Fruit fly (Drosophila melanogaster) whole organism, embryonic: Measurements from ENCODE around the gene SkpC.
A peak's percentile ranks its signal among the peaks of the same experiment; 100 is the strongest.

Source experiments
- Atf-2 ChIP-seq: fragments of 200-800 bp; sonication (Bioruptor generic); optimal IDR thresholded peaks from 2 replicates; lab custom pipeline; 2016; ENCODE audit warnings: missing biosample characterization, missing genetic modification characterization
- CG10267 ChIP-seq: fragments of 200-800 bp; sonication (Bioruptor generic); optimal IDR thresholded peaks from 2 replicates; lab custom pipeline; 2018; ENCODE audit warnings: missing biosample characterization, mild to moderate bottlenecking, missing genetic modification characterization, moderate library complexity
- CG10431 ChIP-seq: fragments of 200-800 bp; sonication (Bioruptor generic); optimal IDR thresholded peaks from 3 replicates; lab custom pipeline; 2018; ENCODE audit warnings: missing biosample characterization, mild to moderate bottlenecking, missing genetic modification characterization
- CG10462 ChIP-seq: fragments of 200-800 bp; sonication (Bioruptor generic); optimal IDR thresholded peaks from 2 replicates; lab custom pipeline; 2016; ENCODE audit warnings: missing biosample characterization, missing genetic modification characterization
- CG12104 ChIP-seq: fragments of 200-800 bp; sonication (Bioruptor generic); optimal IDR thresholded peaks from 3 replicates; lab custom pipeline; 2016; ENCODE audit warnings: missing biosample characterization, missing genetic modification characterization
- CG12391 ChIP-seq: fragments of 200-800 bp; sonication (Bioruptor generic); optimal IDR thresholded peaks from 3 replicates; lab custom pipeline; 2018; ENCODE audit warnings: missing biosample characterization, mild to moderate bottlenecking, missing genetic modification characterization, moderate library complexity
- CG14441 ChIP-seq: fragments of 200-800 bp; sonication (Bioruptor generic); IDR thresholded peaks from 2 replicates; pipeline ENCODE4 v1.3.6; 2022; ENCODE audit warnings: missing biosample characterization, missing genetic modification characterization
- CG2712 ChIP-seq: fragments of 200-800 bp; optimal IDR thresholded peaks from 3 replicates; lab custom pipeline; 2019; ENCODE audit warnings: missing biosample characterization, mild to moderate bottlenecking, missing genetic modification characterization, moderate library complexity
- CG30403 ChIP-seq: fragments of 200-800 bp; sonication (Bioruptor generic); optimal IDR thresholded peaks from 3 replicates; lab custom pipeline; 2016; ENCODE audit warnings: missing biosample characterization, missing genetic modification characterization
- CG31365 ChIP-seq: fragments of 200-800 bp; sonication (Bioruptor generic); optimal IDR thresholded peaks from 2 replicates; lab custom pipeline; 2018; ENCODE audit warnings: missing biosample characterization, mild to moderate bottlenecking, missing genetic modification characterization
- CG31441 ChIP-seq: fragments of 200-800 bp; sonication (Bioruptor generic); IDR thresholded peaks from 2 replicates; pipeline ENCODE4 v1.3.6; 2022; ENCODE audit warnings: missing biosample characterization, missing genetic modification characterization
- CG3163 ChIP-seq: fragments of 200-800 bp; sonication (Bioruptor generic); optimal IDR thresholded peaks from 3 replicates; lab custom pipeline; 2016; ENCODE audit warnings: missing biosample characterization, missing genetic modification characterization
- CG4617 ChIP-seq: fragments of 200-800 bp; sonication (Bioruptor generic); optimal IDR thresholded peaks from 3 replicates; lab custom pipeline; 2016; ENCODE audit warnings: missing biosample characterization, missing genetic modification characterization, borderline replicate concordance
- CG5245 ChIP-seq: fragments of 200-800 bp; sonication (Bioruptor generic); optimal IDR thresholded peaks from 3 replicates; lab custom pipeline; 2016; ENCODE audit warnings: missing biosample characterization, missing genetic modification characterization
- CG7786 ChIP-seq: fragments of 200-800 bp; sonication (Bioruptor generic); optimal IDR thresholded peaks from 2 replicates; lab custom pipeline; 2016; ENCODE audit warnings: missing biosample characterization, missing genetic modification characterization
- CG8290 ChIP-seq, 3 experiments: fragments of 200-800 bp; sonication (Bioruptor generic); optimal IDR thresholded peaks; 2 replicates each; lab custom pipeline; 2016 to 2019; ENCODE audit warnings: missing biosample characterization in 3 of 3, missing genetic modification characterization in 3 of 3, mild to moderate bottlenecking in 2 of 3, moderate library complexity in 1 of 3
- CrebB ChIP-seq: fragments of 200-800 bp; sonication (Bioruptor generic); optimal IDR thresholded peaks from 3 replicates; lab custom pipeline; 2018; ENCODE audit warnings: missing biosample characterization, mild to moderate bottlenecking, missing genetic modification characterization
- Dbx ChIP-seq: fragments of 200-800 bp; sonication (Bioruptor generic); IDR thresholded peaks from 3 replicates; pipeline ENCODE4 v1.3.6; 2022; ENCODE audit warnings: missing biosample characterization, missing genetic modification characterization
- Dfd ChIP-seq, 2 experiments: fragments of >200 bp; optimal IDR thresholded peaks; 2 replicates each; lab custom pipeline; 2017; ENCODE audit warnings: missing biosample characterization in 2 of 2, missing genetic modification characterization in 2 of 2
- Doc3 ChIP-seq: fragments of 200-800 bp; sonication (Bioruptor generic); IDR thresholded peaks from 3 replicates; pipeline ENCODE4 v1.3.6; 2022; ENCODE audit warnings: missing biosample characterization, missing genetic modification characterization; ENCODE audit not compliant: partially characterized antibody
- Fer1 ChIP-seq: fragments of 200-800 bp; sonication (Bioruptor generic); optimal IDR thresholded peaks from 2 replicates; lab custom pipeline; 2017; ENCODE audit warnings: missing biosample characterization, mild to moderate bottlenecking, missing genetic modification characterization
- Fer2 ChIP-seq: fragments of 200-800 bp; sonication (Bioruptor generic); optimal IDR thresholded peaks from 2 replicates; lab custom pipeline; 2018; ENCODE audit warnings: missing biosample characterization, mild to moderate bottlenecking, missing genetic modification characterization, moderate library complexity
- GATAe ChIP-seq: fragments of 200-800 bp; sonication (Bioruptor generic); conservative IDR thresholded peaks from 2 replicates; pipeline ENCODE4 v1.3.6; 2022; ENCODE audit warnings: missing biosample characterization, missing genetic modification characterization
- Gug ChIP-seq: fragments of 200-800 bp; sonication (Bioruptor generic); IDR thresholded peaks from 4 replicates; pipeline ENCODE4 v1.3.6; 2022; ENCODE audit warnings: missing biosample characterization, missing genetic modification characterization
- H15 ChIP-seq: fragments of 200-800 bp; sonication (Bioruptor generic); IDR thresholded peaks from 3 replicates; pipeline ENCODE4 v1.3.6; 2022; ENCODE audit warnings: missing biosample characterization, missing genetic modification characterization
- Hey ChIP-seq: fragments of 200-800 bp; sonication (Bioruptor generic); optimal IDR thresholded peaks from 3 replicates; lab custom pipeline; 2018; ENCODE audit warnings: missing biosample characterization, mild to moderate bottlenecking, missing genetic modification characterization
- Hr51 ChIP-seq, 2 experiments: fragments of 200-800 bp; sonication (Bioruptor generic); optimal IDR thresholded peaks; 2 replicates in 1 of 2; 3 replicates in 1 of 2; lab custom pipeline; 2016 to 2018; ENCODE audit warnings: missing biosample characterization in 2 of 2, missing genetic modification characterization in 2 of 2, mild to moderate bottlenecking in 1 of 2, moderate library complexity in 1 of 2
- Hsf ChIP-seq: fragments of 200-800 bp; sonication (Bioruptor generic); optimal IDR thresholded peaks from 3 replicates; lab custom pipeline; 2016; ENCODE audit warnings: missing biosample characterization, missing genetic modification characterization
- Lpt ChIP-seq: fragments of >200 bp; optimal IDR thresholded peaks from 2 replicates; lab custom pipeline; 2018; ENCODE audit warnings: missing biosample characterization, missing genetic modification characterization
- Max ChIP-seq: fragments of 200-800 bp; sonication (Bioruptor generic); optimal IDR thresholded peaks from 2 replicates; lab custom pipeline; 2016; ENCODE audit warnings: missing biosample characterization, mild to moderate bottlenecking, missing genetic modification characterization
- NC2β ChIP-seq: fragments of 200-800 bp; sonication (Bioruptor generic); optimal IDR thresholded peaks from 2 replicates; lab custom pipeline; 2016; ENCODE audit warnings: missing biosample characterization, missing genetic modification characterization
- Nf-YB ChIP-seq: fragments of 200-800 bp; sonication (Bioruptor generic); optimal IDR thresholded peaks from 3 replicates; lab custom pipeline; 2019; ENCODE audit warnings: missing biosample characterization, mild to moderate bottlenecking, missing genetic modification characterization, moderate library complexity
- Scr ChIP-seq: fragments of 200-800 bp; sonication (Bioruptor generic); IDR thresholded peaks from 2 replicates; pipeline ENCODE4 v1.3.6; 2022; ENCODE audit warnings: missing biosample characterization, missing genetic modification characterization; ENCODE audit not compliant: partially characterized antibody
- Sox102F ChIP-seq: fragments of 200-800 bp; sonication (Bioruptor generic); optimal IDR thresholded peaks from 2 replicates; lab custom pipeline; 2018; ENCODE audit warnings: missing biosample characterization, mild to moderate bottlenecking, missing genetic modification characterization, moderate library complexity
- Tbp ChIP-seq: fragments of >200 bp; optimal IDR thresholded peaks from 2 replicates; lab custom pipeline; 2018; ENCODE audit warnings: missing biosample characterization, missing genetic modification characterization
- Vsx1 ChIP-seq: fragments of 200-800 bp; sonication (Bioruptor generic); optimal IDR thresholded peaks from 2 replicates; lab custom pipeline; 2017; ENCODE audit warnings: missing biosample characterization, mild to moderate bottlenecking, missing genetic modification characterization, missing genetic modification reagents
- br ChIP-seq: fragments of >200 bp; optimal IDR thresholded peaks from 2 replicates; lab custom pipeline; 2017
- cas ChIP-seq: fragments of 200-800 bp; sonication (Bioruptor generic); IDR thresholded peaks from 2 replicates; pipeline ENCODE4 v1.3.6; 2022; ENCODE audit warnings: missing biosample characterization, missing genetic modification characterization
- dimm ChIP-seq: fragments of 200-800 bp; sonication (Bioruptor generic); IDR thresholded peaks from 2 replicates; pipeline ENCODE4 v1.3.6; 2022; ENCODE audit warnings: missing biosample characterization, missing genetic modification characterization
- fru ChIP-seq: fragments of >200 bp; optimal IDR thresholded peaks from 2 replicates; lab custom pipeline; 2017
- ken ChIP-seq: fragments of 200-800 bp; sonication (Bioruptor generic); IDR thresholded peaks from 3 replicates; pipeline ENCODE4 v1.3.6; 2022; ENCODE audit warnings: missing biosample characterization, missing genetic modification characterization
- maf-S ChIP-seq: fragments of 200-800 bp; sonication (Bioruptor generic); optimal IDR thresholded peaks from 2 replicates; lab custom pipeline; 2016; ENCODE audit warnings: missing biosample characterization, missing genetic modification characterization
- pita ChIP-seq: fragments of 200-800 bp; sonication (Bioruptor generic); optimal IDR thresholded peaks from 2 replicates; lab custom pipeline; 2017; ENCODE audit warnings: missing biosample characterization, mild to moderate bottlenecking, missing genetic modification characterization
- scrt ChIP-seq: fragments of 200-800 bp; sonication (Bioruptor generic); optimal IDR thresholded peaks from 2 replicates; lab custom pipeline; 2018; ENCODE audit warnings: missing biosample characterization, mild to moderate bottlenecking, missing genetic modification characterization, moderate library complexity
- sens-2 ChIP-seq: fragments of 200-800 bp; sonication (Bioruptor generic); IDR thresholded peaks from 2 replicates; pipeline ENCODE4 v1.3.6; 2022; ENCODE audit warnings: missing biosample characterization, missing genetic modification characterization
- shn ChIP-seq: fragments of 200-800 bp; sonication (Bioruptor generic); optimal IDR thresholded peaks from 3 replicates; lab custom pipeline; 2016; ENCODE audit warnings: missing biosample characterization, missing genetic modification characterization
- so ChIP-seq: fragments of 200-800 bp; sonication (Bioruptor generic); IDR thresholded peaks from 3 replicates; pipeline ENCODE4 v1.3.6; 2022; ENCODE audit warnings: missing biosample characterization, missing genetic modification characterization
- tap ChIP-seq: fragments of 200-800 bp; optimal IDR thresholded peaks from 3 replicates; lab custom pipeline; 2019; ENCODE audit warnings: missing biosample characterization, mild to moderate bottlenecking, missing genetic modification characterization, moderate library complexity
- ttk ChIP-seq: fragments of 200-800 bp; sonication (Bioruptor generic); IDR thresholded peaks from 2 replicates; pipeline ENCODE4 v2.1.2; 2022; ENCODE audit warnings: missing biosample characterization, missing genetic modification characterization
- zf30C ChIP-seq: fragments of 200-800 bp; sonication (Bioruptor generic); optimal IDR thresholded peaks from 3 replicates; lab custom pipeline; 2018; ENCODE audit warnings: missing biosample characterization, mild to moderate bottlenecking, missing genetic modification characterization

Gene SkpC

dm6 chrX:19846701-19847383 is 31.0 kb downstream of the SkpC start (continued):
- TF ChIP-seq pita (GFP tag; lab: Kevin White, UChicago) (no peak), scrt (peak; percentile 78), CG10431 (GFP tag; lab: Kevin White, UChicago) (peak; percentile 65), Doc3 (no peak), cas (GFP tag; lab: Robert Waterston, UW) (peak; percentile 89), Max (GFP tag; lab: Kevin White, UChicago) (peak; percentile 86), shn (GFP tag; lab: Kevin White, UChicago) (peak; percentile 95), ken (GFP tag; lab: Robert Waterston, UW) (peak; percentile 96), fru (lab: Kevin White, UChicago) (no peak), CG12391 (tag; lab: Kevin White, UChicago) (peak; percentile 94), CG7786 (GFP tag; lab: Kevin White, UChicago) (peak; percentile 94), Atf-2 (GFP tag; lab: Kevin White, UChicago) (peak; percentile 90), GATAe (GFP tag; lab: Robert Waterston, UW) (peak; percentile 34; the same call in 1 of the 2 replicates), CG5245 (peak; percentile 94), tap (tag; lab: Kevin White, UChicago) (peak; percentile 94), maf-S (GFP tag; lab: Kevin White, UChicago) (peak; percentile 90), CG3163 (GFP tag; lab: Kevin White, UChicago) (peak; percentile 81), Lpt (no peak), Fer1 (GFP tag; lab: Kevin White, UChicago) (peak; percentile 94), NC2β (GFP tag; lab: Kevin White, UChicago) (peak; percentile 90), CG30403 (peak; percentile 93), Hey (peak; percentile 72), Gug (GFP tag; lab: Robert Waterston, UW) (peak; percentile 94), sens-2 (GFP tag; lab: Robert Waterston, UW) (peak; percentile 84), CG12104 (GFP tag; lab: Kevin White, UChicago) (peak; percentile 86), so (peak; percentile 92; the same call in 2 of the 3 replicates), Dfd (GFP tag; optimal IDR thresholded peaks at IDR 0.05; lab: Kevin White, UChicago) (no peak), CrebB (peak; percentile 85), br (no peak), CG10267 (peak; percentile 85), CG8290 (GFP tag; optimal IDR thresholded peaks at IDR 0.05; lab: Kevin White, UChicago) (peak; percentile 87), CG8290 (tag; optimal IDR thresholded peaks at IDR 0.05; lab: Kevin White, UChicago) (peak; percentile 79 to 97), Sox102F (GFP tag; lab: Kevin White, UChicago) (peak; percentile 96), CG10462 (GFP tag; lab: Kevin White, UChicago) (peak; percentile 87), ttk (peak; percentile 95), Hr51 (GFP tag; optimal IDR thresholded peaks at IDR 0.05; lab: Kevin White, UChicago) (peak; percentile 92 to 95), CG31365 (tag; lab: Kevin White, UChicago) (peak; percentile 71), CG31441 (GFP tag; lab: Robert Waterston, UW) (peak; percentile 93), Nf-YB (GFP tag; lab: Kevin White, UChicago) (peak; percentile 78), CG4617 (GFP tag; lab: Kevin White, UChicago) (peak; percentile 86), Fer2 (tag; lab: Kevin White, UChicago) (peak; percentile 80), Tbp (GFP tag; lab: Kevin White, UChicago) (no peak), Hsf (GFP tag; lab: Kevin White, UChicago) (peak; percentile 94), zf30C (GFP tag; lab: Kevin White, UChicago) (no peak), H15 (GFP tag; lab: Robert Waterston, UW) (peak; percentile 92), CG14441 (peak; percentile 97), dimm (GFP tag; lab: Robert Waterston, UW) (peak; percentile 88), Scr (GFP tag; lab: Robert Waterston, UW) (no peak), Dbx (peak; percentile 84; the same call in 2 of the 3 replicates), Vsx1 (peak; percentile 86), CG2712 (tag; lab: Kevin White, UChicago) (peak; percentile 95)
